Worm (Caenorhabditis elegans) whole organism, late embryonic: Measurements from ENCODE around the gene gldi-10.

Source experiments
- ama-1 ChIP-seq: fragments of 150-350 bp; optimal IDR thresholded peaks from 2 replicates; lab custom pipeline; 2014
- che-1 ChIP-seq: sonication (generic microtip); optimal IDR thresholded peaks from 2 replicates; lab custom pipeline; 2016; ENCODE audit warnings: mild to moderate bottlenecking, missing genetic modification characterization, missing compliant biosample characterization
- pha-4 ChIP-seq: fragments of 150-350 bp; optimal IDR thresholded peaks from 2 replicates; lab custom pipeline; 2018; ENCODE audit warnings: missing biosample characterization, missing genetic modification reagents, missing genetic modification characterization
- pqm-1 ChIP-seq: sonication (generic microtip); optimal IDR thresholded peaks from 2 replicates; lab custom pipeline; 2016; ENCODE audit warnings: missing genetic modification characterization, missing compliant biosample characterization

DNA sequence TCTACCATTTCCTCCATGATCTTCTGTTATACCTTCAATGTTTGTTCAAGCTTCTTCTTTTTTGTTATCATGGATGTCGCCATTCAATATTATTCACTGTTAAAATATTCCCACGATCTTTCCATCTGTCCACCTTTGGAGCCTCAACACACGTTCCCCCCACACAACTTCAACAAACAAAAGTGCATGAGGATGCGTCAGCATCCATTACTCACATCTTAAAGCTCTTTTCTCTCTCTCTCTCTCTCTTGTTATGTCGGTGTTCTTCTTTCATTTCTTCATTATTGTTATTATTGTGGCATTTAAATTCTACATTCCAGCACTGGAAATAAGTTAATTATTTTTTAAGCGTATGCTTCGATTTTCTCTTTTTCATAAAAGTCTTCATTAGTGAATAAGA lies 15.0 kb downstream of the gldi-10 start:
- TF ChIP-seq che-1 (tag; lab: Kevin White, UChicago) (no peak), pha-4 (tag; lab: Kevin White, UChicago) (no peak), ama-1 (lab: Kevin White, UChicago) (no peak), pqm-1 (no peak)
